Worm (Caenorhabditis elegans): ENCODE data around the gene Y6G8.6.

ce11 chrV:17566850-17567249, 49.9 kb downstream of the Y6G8.6 start, which contains the start of gene C38D9.2:
- no peak for TF ChIP-seq klf-2 (GFP tag; conservative IDR thresholded peaks at IDR 0.05)
- TF ChIP-seq ref-1 (GFP tag; conservative IDR thresholded peaks at IDR 0.05): no peak
- TF ChIP-seq ztf-23 (GFP tag; IDR thresholded peaks at IDR 0.05): no peak
- TF ChIP-seq med-1 (GFP tag; optimal IDR thresholded peaks at IDR 0.05; ENCODE audit: insufficient read depth): no peak
- no peak for TF ChIP-seq cog-1 (tag; optimal IDR thresholded peaks at IDR 0.05)
- TF ChIP-seq ztf-29 (GFP tag; IDR thresholded peaks at IDR 0.05): no peak
- TF ChIP-seq T22C8.4 (GFP tag; IDR thresholded peaks at IDR 0.05): no peak
